Fruit fly (Drosophila melanogaster): ENCODE data around the gene pns.

The pns gene

DNA sequence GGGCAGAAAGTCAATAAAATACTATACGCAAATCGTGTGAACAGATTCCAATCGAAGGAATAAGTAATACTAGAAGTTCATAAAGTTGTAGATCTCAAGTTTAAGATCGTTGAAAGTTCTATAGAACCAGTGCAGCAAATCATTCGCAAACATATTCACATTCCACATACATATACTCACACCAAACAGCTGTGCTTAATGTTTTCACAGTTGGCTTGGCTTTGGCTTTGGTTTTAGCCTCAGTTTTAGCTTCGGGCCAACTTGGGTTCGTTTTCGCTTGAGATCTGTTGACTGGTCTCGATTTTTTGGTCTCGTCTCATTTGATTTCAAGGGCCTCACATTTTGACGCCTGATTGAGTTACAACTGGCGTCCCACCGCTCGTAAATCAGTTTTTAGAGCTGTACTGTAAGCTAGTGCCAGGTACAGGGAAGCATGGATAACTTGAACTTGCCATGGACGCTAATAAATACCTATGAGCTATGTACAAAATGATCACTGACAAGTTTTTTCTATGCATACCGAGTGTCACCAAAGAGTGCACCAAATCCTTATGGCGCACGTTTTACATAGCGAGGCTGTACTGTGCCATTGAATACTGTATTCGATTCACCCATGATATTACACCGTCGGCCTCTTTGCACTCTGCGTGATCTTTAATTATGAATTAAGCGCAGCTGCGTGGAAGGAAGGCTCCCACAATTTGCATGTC lies 50.4 kb downstream of the pns start (continued):
- peak; percentile 91 for TF ChIP-seq CG11456 (GFP tag; IDR thresholded peaks at IDR 0.05)
- TF ChIP-seq vnd (GFP tag; IDR thresholded peaks at IDR 0.05; ENCODE audit: partially characterized antibody), result no peak
- no peak for TF ChIP-seq CG3065 (GFP tag; optimal IDR thresholded peaks at IDR 0.05)
- TF ChIP-seq CG14441 (GFP tag; IDR thresholded peaks at IDR 0.05), result peak; percentile 92
- TF ChIP-seq CG3847 (GFP tag; IDR thresholded peaks at IDR 0.05), result peak; percentile 89
- peak; percentile 62 for TF ChIP-seq CG8924 (tag; optimal IDR thresholded peaks at IDR 0.05)
- TF ChIP-seq schlank (tag; optimal IDR thresholded peaks at IDR 0.05), result peak; percentile 74
- TF ChIP-seq CG4617 (GFP tag; optimal IDR thresholded peaks at IDR 0.05; ENCODE audit: borderline replicate concordance), result peak; percentile 36
- TF ChIP-seq gcm2 (GFP tag; optimal IDR thresholded peaks at IDR 0.05), result peak; percentile 41
- peak; percentile 62 for TF ChIP-seq zfh2 (GFP tag; optimal IDR thresholded peaks at IDR 0.05)
- no peak for TF ChIP-seq NC2α (GFP tag; optimal IDR thresholded peaks at IDR 0.05)
- TF ChIP-seq hbn (GFP tag; IDR thresholded peaks at IDR 0.05; ENCODE audit: partially characterized antibody), result no peak
- peak; percentile 78 for TF ChIP-seq ssp (GFP tag; IDR thresholded peaks at IDR 0.05)
- peak; percentile 74 for TF ChIP-seq Dad (GFP tag; optimal IDR thresholded peaks at IDR 0.05)
- TF ChIP-seq CG12942 (GFP tag; optimal IDR thresholded peaks at IDR 0.05), result peak; percentile 64
- TF ChIP-seq chinmo (GFP tag; IDR thresholded peaks at IDR 0.05; ENCODE audit: partially characterized antibody), result peak; percentile 53; the same call in 1 of the 4 replicates
- peak; percentile 36 for TF ChIP-seq CG13123 (GFP tag; optimal IDR thresholded peaks at IDR 0.05)
- peak; percentile 82 for TF ChIP-seq CG17612 (GFP tag; IDR thresholded peaks at IDR 0.05)
- no peak for TF ChIP-seq psq (GFP tag; optimal IDR thresholded peaks at IDR 0.05)
- peak; percentile 14 for TF ChIP-seq dmrt11E (tag; optimal IDR thresholded peaks at IDR 0.05)
- no peak for TF ChIP-seq stwl (tag; optimal IDR thresholded peaks at IDR 0.05)
- TF ChIP-seq E2f1 (GFP tag; IDR thresholded peaks at IDR 0.05), result peak; percentile 82
- TF ChIP-seq CG30403 (GFP tag; optimal IDR thresholded peaks at IDR 0.05), result peak; percentile 76
- peak; percentile 44 for TF ChIP-seq Usf (GFP tag; optimal IDR thresholded peaks at IDR 0.05)
- TF ChIP-seq Hmx (GFP tag; optimal IDR thresholded peaks at IDR 0.05), result no peak
- peak; percentile 43 for TF ChIP-seq CG31388 (GFP tag; optimal IDR thresholded peaks at IDR 0.05)
- TF ChIP-seq zen2 (GFP tag; IDR thresholded peaks at IDR 0.05; ENCODE audit: partially characterized antibody), result no peak
- TF ChIP-seq fd64A (GFP tag; optimal IDR thresholded peaks at IDR 0.05), result peak; percentile 6
- TF ChIP-seq h (optimal IDR thresholded peaks at IDR 0.05), result no peak
- TF ChIP-seq ttk (GFP tag; IDR thresholded peaks at IDR 0.05), result peak; percentile 82
- TF ChIP-seq Lim3 (GFP tag; IDR thresholded peaks at IDR 0.05), result peak; percentile 48; the same call in 1 of the 2 replicates
- peak; percentile 69; the same call in 1 of the 2 replicates for TF ChIP-seq cas (GFP tag; IDR thresholded peaks at IDR 0.05)
- peak; percentile 58 for TF ChIP-seq nau (GFP tag; optimal IDR thresholded peaks at IDR 0.05)
- peak; percentile 83 for TF ChIP-seq Fer3 (tag; optimal IDR thresholded peaks at IDR 0.05)
- TF ChIP-seq CG10959 (GFP tag; IDR thresholded peaks at IDR 0.05), result peak; percentile 76
- peak; percentile 12 for TF ChIP-seq CG17186 (GFP tag; optimal IDR thresholded peaks at IDR 0.05)
- peak; percentile 77 for TF ChIP-seq CG18764 (GFP tag; optimal IDR thresholded peaks at IDR 0.05)
- peak; percentile 62 for TF ChIP-seq BtbVII (GFP tag; optimal IDR thresholded peaks at IDR 0.05)
- TF ChIP-seq CG5245 (GFP tag; optimal IDR thresholded peaks at IDR 0.05), result peak; percentile 91
- peak; percentile 45 for TF ChIP-seq Deaf1 (tag; optimal IDR thresholded peaks at IDR 0.05)
- TF ChIP-seq CG14050 (GFP tag; IDR thresholded peaks at IDR 0.05), result peak; percentile 69
- TF ChIP-seq sima (GFP tag; optimal IDR thresholded peaks at IDR 0.05), result peak; percentile 60
- peak; percentile 88 for TF ChIP-seq CG11504 (tag; optimal IDR thresholded peaks at IDR 0.05)
- TF ChIP-seq CG12104 (GFP tag; optimal IDR thresholded peaks at IDR 0.05), result peak; percentile 68
- no peak for TF ChIP-seq hb (GFP tag; IDR thresholded peaks at IDR 0.05; ENCODE audit: partially characterized antibody)
- peak; percentile 48 for TF ChIP-seq Sry-δ (GFP tag; optimal IDR thresholded peaks at IDR 0.05)
- TF ChIP-seq CG13424 (tag; optimal IDR thresholded peaks at IDR 0.05), result peak; percentile 80
- TF ChIP-seq row (GFP tag; IDR thresholded peaks at IDR 0.05), result peak; percentile 90
- TF ChIP-seq CG3281 (GFP tag; optimal IDR thresholded peaks at IDR 0.05), result peak; percentile 82
- TF ChIP-seq luna (GFP tag; optimal IDR thresholded peaks at IDR 0.05), result peak; percentile 62

Data from whole organism, embryonic.